Worm (Caenorhabditis elegans) whole organism, L4 larva: ENCODE data around the gene F22H10.1.
A peak's percentile ranks its signal among the peaks of the same experiment; 100 is the strongest.

Experiments
- F37D6.2 ChIP-seq: sonication (generic microtip); optimal IDR thresholded peaks from 2 replicates; lab custom pipeline; 2016; ENCODE audit warnings: mild to moderate bottlenecking, missing genetic modification characterization, missing compliant biosample characterization
- T20F7.1 ChIP-seq: fragments of 200-800 bp; sonication (Bioruptor generic); optimal IDR thresholded peaks from 2 replicates; lab custom pipeline; 2018; ENCODE audit warnings: mild to moderate bottlenecking, missing genetic modification characterization, missing compliant biosample characterization
- ZK337.2 ChIP-seq: fragments of 200-800 bp; sonication (Bioruptor generic); IDR thresholded peaks from 2 replicates; pipeline ENCODE4 v1.3.6; 2022; ENCODE audit warnings: missing genetic modification reagents, missing genetic modification characterization, missing compliant biosample characterization
- ZK546.5 ChIP-seq, 2 experiments: sonication (generic microtip); optimal IDR thresholded peaks; 2 replicates each; lab custom pipeline; 2017; ENCODE audit warnings: missing biosample characterization in 2 of 2, missing genetic modification characterization in 2 of 2
- aha-1 ChIP-seq: fragments of 150-350 bp; peaks from one replicate; lab custom pipeline; 2014; ENCODE audit warnings: missing biosample characterization, missing genetic modification characterization
- attf-4 ChIP-seq: sonication (generic microtip); optimal IDR thresholded peaks from 3 replicates; lab custom pipeline; 2017; ENCODE audit warnings: missing biosample characterization, missing genetic modification characterization
- ceh-32 ChIP-seq: sonication (generic microtip); optimal IDR thresholded peaks from 2 replicates; lab custom pipeline; 2016; ENCODE audit warnings: mild to moderate bottlenecking, missing genetic modification characterization, missing compliant biosample characterization; ENCODE audit not compliant: poor library complexity
- ctbp-1 ChIP-seq: fragments of 200-800 bp; sonication (Bioruptor generic); IDR thresholded peaks from 2 replicates; pipeline ENCODE4 v1.3.6; 2022; ENCODE audit warnings: missing genetic modification reagents, missing genetic modification characterization, missing compliant biosample characterization
- daf-8 ChIP-seq: fragments of 200-800 bp; sonication (Bioruptor generic); IDR thresholded peaks from 2 replicates; pipeline ENCODE4 v1.3.6; 2022; ENCODE audit warnings: missing genetic modification characterization, missing compliant biosample characterization
- dmd-6 ChIP-seq: fragments of 200-800 bp; sonication (Bioruptor generic); IDR thresholded peaks from 2 replicates; pipeline ENCODE4 v1.3.6; 2022; ENCODE audit warnings: missing genetic modification reagents, missing genetic modification characterization, missing compliant biosample characterization
- dve-1 ChIP-seq: sonication (generic microtip); optimal IDR thresholded peaks from 2 replicates; lab custom pipeline; 2017; ENCODE audit warnings: antibody characterized with exemption, mild to moderate bottlenecking, missing genetic modification characterization, missing compliant biosample characterization; ENCODE audit not compliant: insufficient read depth
- egl-43 ChIP-seq: fragments of 200-800 bp; sonication (Bioruptor generic); IDR thresholded peaks from 2 replicates; pipeline ENCODE4 v1.3.6; 2022; ENCODE audit warnings: missing genetic modification reagents, missing genetic modification characterization, missing compliant biosample characterization
- fos-1 ChIP-seq: fragments of 150-350 bp; optimal IDR thresholded peaks from 2 replicates; lab custom pipeline; 2014; ENCODE audit warnings: missing biosample characterization, missing genetic modification characterization
- hif-1 ChIP-seq, 2 experiments: sonication (generic microtip); optimal IDR thresholded peaks; 2 replicates each; lab custom pipeline; 2016 to 2017; ENCODE audit warnings: missing compliant biosample characterization in 2 of 2, missing genetic modification characterization in 2 of 2, missing genetic modification reagents in 2 of 2, missing genotype in 2 of 2, mild to moderate bottlenecking in 1 of 2
- hlh-30 ChIP-seq: sonication (generic microtip); optimal IDR thresholded peaks from 2 replicates; lab custom pipeline; 2017; ENCODE audit warnings: antibody characterized with exemption, mild to moderate bottlenecking, missing genetic modification characterization, missing compliant biosample characterization; ENCODE audit not compliant: insufficient read depth
- hmg-1.1 ChIP-seq: fragments of 200-800 bp; sonication (Bioruptor generic); IDR thresholded peaks from 2 replicates; pipeline ENCODE4 v1.3.6; 2022; ENCODE audit warnings: missing genetic modification reagents, missing genetic modification characterization, missing compliant biosample characterization
- lim-7 ChIP-seq: fragments of 200-800 bp; sonication (Bioruptor generic); IDR thresholded peaks from 2 replicates; pipeline ENCODE4 v1.3.6; 2022; ENCODE audit warnings: missing genetic modification characterization, missing compliant biosample characterization
- lin-15B ChIP-seq: fragments of 150-350 bp; sonication (generic microtip); optimal IDR thresholded peaks from 3 replicates; lab custom pipeline; 2014; ENCODE audit warnings: missing biosample characterization, missing genetic modification characterization
- lir-3 ChIP-seq: sonication (generic microtip); optimal IDR thresholded peaks from 2 replicates; lab custom pipeline; 2016; ENCODE audit warnings: mild to moderate bottlenecking, missing genetic modification characterization, missing compliant biosample characterization
- lsy-2 ChIP-seq, 2 experiments: fragments of 150-350 bp in 1 of 2; sonication (generic microtip) in 1 of 2; optimal IDR thresholded peaks; 2 replicates each; lab custom pipeline; 2014 to 2017; ENCODE audit warnings: missing biosample characterization in 2 of 2, missing genetic modification characterization in 2 of 2
- mdl-1 ChIP-seq, 2 experiments: fragments of 150-350 bp in 1 of 2; sonication (generic microtip) in 1 of 2; optimal IDR thresholded peaks; 2 replicates each; lab custom pipeline; 2014 to 2017; ENCODE audit warnings: missing biosample characterization in 2 of 2, missing genetic modification characterization in 2 of 2
- mdt-29 ChIP-seq: fragments of 200-800 bp; sonication (Bioruptor generic); IDR thresholded peaks from 2 replicates; pipeline ENCODE4 v1.3.6; 2022; ENCODE audit warnings: missing genetic modification reagents, missing genetic modification characterization, missing compliant biosample characterization
- nhr-111 ChIP-seq: fragments of 200-800 bp; sonication (Bioruptor generic); optimal IDR thresholded peaks from 2 replicates; lab custom pipeline; 2018; ENCODE audit warnings: mild to moderate bottlenecking, missing genetic modification characterization, missing compliant biosample characterization
- nhr-6 ChIP-seq: fragments of 150-350 bp; optimal IDR thresholded peaks from 2 replicates; lab custom pipeline; 2014; ENCODE audit warnings: missing biosample characterization, missing genetic modification characterization
- skn-1 ChIP-seq: fragments of 150-350 bp; optimal IDR thresholded peaks from 2 replicates; lab custom pipeline; 2014; ENCODE audit warnings: missing biosample characterization, missing genetic modification characterization
- spr-1 ChIP-seq: sonication (generic microtip); optimal IDR thresholded peaks from 2 replicates; lab custom pipeline; 2016; ENCODE audit warnings: mild to moderate bottlenecking, missing genetic modification characterization, missing compliant biosample characterization
- tra-1 ChIP-seq: fragments of 200-800 bp; sonication (Bioruptor generic); IDR thresholded peaks from 2 replicates; pipeline ENCODE4 v1.3.6; 2022; ENCODE audit warnings: missing genetic modification reagents, missing genetic modification characterization, missing compliant biosample characterization
- unc-62 ChIP-seq, 3 experiments: fragments of 150-350 bp in 1 of 3; sonication (generic microtip); optimal IDR thresholded peaks in 2 of 3; peaks in 1 of 3; 1 replicate in 1 of 3; 2 replicates in 2 of 3; lab custom pipeline; 2014 to 2017; ENCODE audit warnings: missing biosample characterization in 3 of 3, missing genetic modification characterization in 3 of 3, missing genetic modification reagents in 3 of 3, missing genotype in 1 of 3
- zag-1 ChIP-seq: fragments of 150-350 bp; optimal IDR thresholded peaks from 2 replicates; lab custom pipeline; 2014; ENCODE audit warnings: missing biosample characterization, missing genetic modification characterization

Gene F22H10.1

DNA sequence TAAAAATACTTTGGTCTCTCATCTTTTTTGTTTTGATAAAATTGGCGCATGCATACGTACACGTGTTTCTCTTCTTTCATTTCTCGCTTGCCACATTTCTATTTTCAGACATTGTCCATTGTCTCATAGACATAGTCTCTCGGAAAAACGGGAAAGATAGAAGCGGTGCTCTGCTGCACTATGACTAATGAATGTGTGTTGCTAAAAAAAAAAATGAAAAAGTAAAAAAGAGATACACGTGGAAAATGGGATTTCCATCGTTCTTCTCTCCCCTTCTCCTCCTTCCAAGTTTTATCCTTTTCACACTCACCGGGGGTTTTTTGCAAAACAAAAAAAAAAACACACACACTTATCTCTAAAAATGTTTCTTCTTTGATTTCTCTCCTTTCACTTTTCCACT is 32.7 kb downstream of the F22H10.1 start:
- TF ChIP-seq hmg-1.1 (GFP tag; lab: Robert Waterston, UW) (no peak), hif-1 (tag; optimal IDR thresholded peaks at IDR 0.05; lab: Kevin White, UChicago) (peak in 1 of 2 experiments; percentile 10), spr-1 (tag; lab: Kevin White, UChicago) (no peak), dve-1 (peak; percentile 2), aha-1 (tag; lab: Kevin White, UChicago) (peak; percentile 64), mdl-1 (tag; optimal IDR thresholded peaks at IDR 0.05; lab: Kevin White, UChicago) (peak in 1 of 2 experiments; percentile 32), dmd-6 (GFP tag; lab: Robert Waterston, UW) (peak; percentile 53), lsy-2 (tag; optimal IDR thresholded peaks at IDR 0.05; lab: Kevin White, UChicago) (peak in 1 of 2 experiments; percentile 3)

DNA sequence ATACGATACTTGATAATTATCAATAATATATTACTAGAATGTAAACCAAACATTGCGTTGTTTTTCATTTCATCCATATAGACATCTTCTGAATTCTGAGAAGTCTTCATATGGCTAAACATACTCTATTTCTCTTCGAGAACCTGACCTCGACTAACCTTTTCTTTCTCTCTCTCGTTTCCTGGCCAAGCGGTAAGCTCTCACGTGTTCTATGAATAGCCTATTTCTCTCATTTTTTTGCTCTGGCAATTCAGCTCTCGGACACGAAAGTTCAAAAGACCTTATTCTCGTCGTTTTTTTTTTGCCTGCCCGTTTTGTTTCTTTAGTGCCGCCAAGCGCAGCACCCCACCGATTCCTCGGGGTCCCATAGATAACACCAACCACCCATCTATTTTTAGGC is 35.2 kb downstream of the F22H10.1 start:
- TF ChIP-seq nhr-6 (tag; lab: Kevin White, UChicago) (no peak), T20F7.1 (GFP tag; lab: Kevin White, UChicago) (no peak), hmg-1.1 (GFP tag; lab: Robert Waterston, UW) (peak; percentile 36; the same call in 1 of the 2 replicates), ctbp-1 (GFP tag; lab: Robert Waterston, UW) (0 out of 2 replicates have a peak, but pooled peaks have one; percentile 13), F37D6.2 (tag; lab: Kevin White, UChicago) (no peak), lin-15B (tag; lab: Kevin White, UChicago) (no peak), hlh-30 (tag; lab: Kevin White, UChicago) (peak; percentile 61), mdl-1 (tag; optimal IDR thresholded peaks at IDR 0.05; lab: Kevin White, UChicago) (peak in 1 of 2 experiments; percentile 31)

DNA sequence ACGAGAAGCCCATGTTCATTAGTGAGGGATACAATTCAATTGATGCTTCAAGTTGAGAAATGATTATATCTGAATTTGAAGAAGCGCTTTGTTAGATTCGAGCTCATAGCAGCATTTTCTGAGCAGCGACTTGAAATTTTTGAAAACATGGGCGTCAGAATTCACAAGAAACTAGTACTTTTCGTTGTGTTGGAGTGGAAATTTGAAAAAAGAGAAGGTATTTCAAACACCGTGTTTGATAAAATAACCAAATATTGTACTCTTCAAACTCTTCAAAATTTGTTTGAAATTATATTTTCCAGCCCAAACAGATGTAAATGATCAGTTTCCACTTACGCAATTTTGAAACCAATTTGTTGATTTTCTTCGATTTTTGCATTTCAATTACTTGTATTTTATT is 42.7 kb downstream of the F22H10.1 start, which contains the start of gene C10E2.2:
TSS of gene C10E2.2 (plus strand) at position 301 of the 400 bp plus-strand sequence.
- TF ChIP-seq fos-1 (tag; lab: Kevin White, UChicago) (no peak), ceh-32 (tag; lab: Kevin White, UChicago) (no peak), attf-4 (tag; lab: Kevin White, UChicago) (no peak), lim-7 (GFP tag; lab: Robert Waterston, UW) (no peak), egl-43 (GFP tag; lab: Robert Waterston, UW) (no peak), tra-1 (GFP tag; lab: Robert Waterston, UW) (no peak), nhr-111 (GFP tag; lab: Kevin White, UChicago) (no peak), daf-8 (no peak)

DNA sequence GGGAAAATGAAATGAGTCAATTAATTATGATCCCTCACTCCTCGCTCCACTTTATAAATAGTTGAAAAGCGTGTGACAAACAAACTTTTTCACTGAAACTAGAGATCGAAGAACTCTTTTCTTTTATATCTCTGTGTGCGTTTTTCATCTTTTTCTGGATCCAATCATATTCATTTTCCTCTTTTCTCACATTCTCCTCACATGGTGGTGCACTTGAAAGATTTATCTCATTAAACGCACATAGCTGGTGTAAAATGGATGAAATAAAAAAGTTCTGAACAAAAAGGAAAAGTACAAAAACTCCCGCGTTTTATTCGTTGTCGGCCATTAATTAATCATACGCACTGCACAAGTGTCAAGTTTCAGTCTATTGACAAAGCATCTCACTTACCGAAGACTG is 50.0 kb downstream of the F22H10.1 start:
- TF ChIP-seq mdt-29 (GFP tag; lab: Robert Waterston, UW) (no peak), zag-1 (tag; lab: Kevin White, UChicago) (no peak), ZK546.5 (tag; optimal IDR thresholded peaks at IDR 0.05; lab: Kevin White, UChicago) (no peak), skn-1 (tag; lab: Kevin White, UChicago) (no peak), ZK337.2 (no peak), unc-62 (GFP tag; optimal IDR thresholded peaks at IDR 0.05 in 1 of 2; lab: Kevin White, UChicago) (peak in 1 of 2 experiments; percentile 92), unc-62 (tag; optimal IDR thresholded peaks at IDR 0.05; lab: Kevin White, UChicago) (no peak), lir-3 (tag; lab: Kevin White, UChicago) (no peak)
- TF ChIP-seq, all 104 proteins: peak for 1
